Worm (Caenorhabditis elegans) whole organism, L3 larva: ENCODE measurements around the gene dro-1.

Experiments used
- aly-2 ChIP-seq: fragments of 150-350 bp; optimal IDR thresholded peaks from 2 replicates; lab custom pipeline; 2014; ENCODE audit warnings: missing biosample characterization, missing genetic modification characterization
- ama-1 ChIP-seq: fragments of 150-350 bp; optimal IDR thresholded peaks from 2 replicates; lab custom pipeline; 2018
- fkh-10 ChIP-seq: sonication (generic microtip); optimal IDR thresholded peaks from 2 replicates; lab custom pipeline; 2017; ENCODE audit warnings: missing biosample characterization, missing genetic modification reagents, missing genetic modification characterization
- lin-39 ChIP-seq: fragments of 150-350 bp; optimal IDR thresholded peaks from 2 replicates; lab custom pipeline; 2018; ENCODE audit warnings: missing biosample characterization, missing genetic modification reagents, missing genetic modification characterization
- mdl-1 ChIP-seq: fragments of 150-350 bp; optimal IDR thresholded peaks from 2 replicates; lab custom pipeline; 2014; ENCODE audit warnings: missing biosample characterization, missing genetic modification characterization
- nfya-1 ChIP-seq: sonication (generic microtip); optimal IDR thresholded peaks from 2 replicates; lab custom pipeline; 2017; ENCODE audit warnings: missing genetic modification characterization, mild to moderate bottlenecking, missing compliant biosample characterization, antibody characterized with exemption, moderate library complexity; ENCODE audit not compliant: insufficient read depth
- nhr-11 ChIP-seq: fragments of 150-350 bp; optimal IDR thresholded peaks from 2 replicates; lab custom pipeline; 2014; ENCODE audit warnings: missing biosample characterization, missing genetic modification characterization
- nhr-237 ChIP-seq: fragments of 150-350 bp; optimal IDR thresholded peaks from 2 replicates; lab custom pipeline; 2014; ENCODE audit warnings: missing biosample characterization, missing genetic modification characterization
- nhr-76 ChIP-seq: fragments of 150-350 bp; sonication (generic microtip); optimal IDR thresholded peaks from 5 replicates; lab custom pipeline; 2014; ENCODE audit warnings: missing biosample characterization, missing genetic modification characterization

- TF ChIP-seq aly-2 (no peak), nhr-76 (tag; lab: Kevin White, UChicago) (no peak), nfya-1 (tag; lab: Kevin White, UChicago) (no peak), mdl-1 (tag; lab: Kevin White, UChicago) (no peak), lin-39 (tag; lab: Kevin White, UChicago) (no peak), nhr-237 (tag; lab: Kevin White, UChicago) (no peak), nhr-11 (no peak), fkh-10 (GFP tag; lab: Kevin White, UChicago) (no peak), ama-1 (lab: Kevin White, UChicago) (no peak)
Measured at ce11 chrIII:13388621-13389020, 46.1 kb downstream of the dro-1 start.
